Worm (Caenorhabditis elegans): Measurements from ENCODE around the gene C31E10.5.

- TF ChIP-seq nhr-76 (tag; optimal IDR thresholded peaks at IDR 0.05), result no peak
- peak; percentile 21 for TF ChIP-seq mep-1 (tag; optimal IDR thresholded peaks at IDR 0.05)
- TF ChIP-seq ces-1 (GFP tag; optimal IDR thresholded peaks at IDR 0.05), result no peak
Measured at ce11 chrX:13950620-13951152, 44.9 kb downstream of the C31E10.5 start.

Measured in whole organism, mixed stage, embryonic.